Fruit fly (Drosophila melanogaster): ENCODE measurements around the gene rk.
A peak's percentile ranks its signal among the peaks of the same experiment; 100 is the strongest.

Gene rk

DNA sequence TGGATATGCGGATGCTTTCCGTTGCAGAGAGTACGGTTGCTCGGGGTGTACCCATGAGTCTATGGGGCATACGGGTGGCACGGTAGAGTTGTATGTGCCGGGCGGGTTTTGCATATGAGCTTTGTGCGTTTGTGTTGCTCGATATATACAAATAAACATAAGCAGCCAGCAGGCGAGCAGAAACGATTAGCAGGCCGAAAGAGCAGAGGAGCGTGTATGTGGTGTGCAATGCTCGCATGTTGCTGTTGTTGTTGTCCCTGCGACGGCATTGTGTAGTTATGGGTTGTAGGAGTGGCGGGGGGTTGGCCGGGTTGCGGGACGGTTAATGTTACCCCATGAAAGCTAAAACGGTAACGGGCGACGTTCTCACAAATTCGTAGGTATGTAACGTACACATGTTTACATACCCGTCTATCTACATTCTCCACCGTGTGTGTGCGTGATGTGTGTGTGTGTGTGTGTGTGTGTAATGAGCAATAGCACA is 20.6 kb upstream of the rk start:
- TF ChIP-seq psq (GFP tag; optimal IDR thresholded peaks at IDR 0.05): no peak
- peak; percentile 5 for TF ChIP-seq Vsx2 (GFP tag; optimal IDR thresholded peaks at IDR 0.05; ENCODE audit: partially characterized antibody)
- no peak for TF ChIP-seq sage (GFP tag; optimal IDR thresholded peaks at IDR 0.05)
- no peak for TF ChIP-seq Hr78 (GFP tag; optimal IDR thresholded peaks at IDR 0.05)
- TF ChIP-seq dsf (GFP tag; optimal IDR thresholded peaks at IDR 0.05; ENCODE audit: borderline replicate concordance): no peak
- no peak for TF ChIP-seq brk (GFP tag; optimal IDR thresholded peaks at IDR 0.05)
- peak in 1 of 2 experiments; percentile 16 for TF ChIP-seq dl (GFP tag; optimal IDR thresholded peaks at IDR 0.05; ENCODE audit: insufficient read depth in 1 of 2, partially characterized antibody in 2 of 2)

DNA sequence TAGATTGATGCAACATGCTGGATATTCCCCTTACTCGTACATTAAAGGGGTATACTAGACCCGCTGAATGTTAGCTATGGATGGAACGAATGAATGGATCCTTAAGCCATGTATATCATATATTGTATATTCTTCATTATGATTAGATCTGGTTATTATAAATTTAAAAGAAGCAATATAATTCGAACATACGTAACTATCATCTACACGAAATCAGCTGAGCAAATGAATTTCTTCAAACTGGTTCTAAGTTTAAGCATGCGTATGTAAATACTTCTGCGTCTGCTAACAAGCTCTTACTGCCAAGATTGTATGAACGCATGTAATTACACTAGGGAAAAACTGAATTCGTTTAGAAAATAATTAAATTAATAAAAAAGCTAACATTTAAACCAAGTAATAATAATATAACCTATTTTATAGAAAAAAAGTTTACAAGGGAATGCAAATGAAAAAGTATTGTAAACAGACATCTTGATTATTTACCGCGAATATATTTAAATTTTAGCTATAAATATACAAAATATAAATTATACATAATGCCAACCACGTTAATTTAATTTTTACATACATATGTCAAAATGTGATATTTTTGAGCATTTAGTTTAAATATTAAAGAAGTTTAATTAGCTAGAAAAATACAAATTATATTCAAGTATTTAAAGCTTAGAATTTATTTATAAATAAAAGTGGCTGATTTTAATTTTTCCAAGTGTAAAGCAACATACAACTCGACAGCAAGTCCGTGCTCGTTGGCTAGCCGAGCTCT is 20.0 kb upstream of the rk start:
- peak; percentile 58 for TF ChIP-seq Hnf4 (GFP tag; optimal IDR thresholded peaks at IDR 0.05)
- peak; percentile 35 for TF ChIP-seq Hr83 (GFP tag; optimal IDR thresholded peaks at IDR 0.05; ENCODE audit: poor library complexity, severe bottlenecking)
- TF ChIP-seq OdsH (GFP tag; optimal IDR thresholded peaks at IDR 0.05): peak; percentile 9
- no peak for TF ChIP-seq CrebA (GFP tag; optimal IDR thresholded peaks at IDR 0.05; ENCODE audit: borderline replicate concordance)
- peak; percentile 28 for TF ChIP-seq Dfd (GFP tag; optimal IDR thresholded peaks at IDR 0.05)
- TF ChIP-seq CG32264 (GFP tag; optimal IDR thresholded peaks at IDR 0.05): no peak
- TF ChIP-seq rgr (GFP tag; optimal IDR thresholded peaks at IDR 0.05): peak; percentile 65
- no peak for TF ChIP-seq dsf (GFP tag; optimal IDR thresholded peaks at IDR 0.05; ENCODE audit: borderline replicate concordance)
- peak; percentile 49 for TF ChIP-seq HLH106 (tag; optimal IDR thresholded peaks at IDR 0.05)
- no peak for TF ChIP-seq CG9705 (GFP tag; optimal IDR thresholded peaks at IDR 0.05)
- TF ChIP-seq ey (GFP tag; optimal IDR thresholded peaks at IDR 0.05): peak; percentile 24
- peak; percentile 23 for TF ChIP-seq pan (optimal IDR thresholded peaks at IDR 0.05)
- peak; percentile 55 for TF ChIP-seq sage (GFP tag; optimal IDR thresholded peaks at IDR 0.05)
- no peak for TF ChIP-seq Hr78 (GFP tag; optimal IDR thresholded peaks at IDR 0.05)
- peak; percentile 46 for TF ChIP-seq Sp1 (GFP tag; optimal IDR thresholded peaks at IDR 0.05)
- no peak for TF ChIP-seq Vsx2 (GFP tag; optimal IDR thresholded peaks at IDR 0.05; ENCODE audit: partially characterized antibody)
- TF ChIP-seq lola (GFP tag; optimal IDR thresholded peaks at IDR 0.05): no peak
- TF ChIP-seq Mio (GFP tag; optimal IDR thresholded peaks at IDR 0.05): no peak
- TF ChIP-seq Abd-B (GFP tag; optimal IDR thresholded peaks at IDR 0.05): no peak
- TF ChIP-seq fru (GFP tag; optimal IDR thresholded peaks at IDR 0.05): peak; percentile 66
- no peak for TF ChIP-seq Jra (GFP tag; optimal IDR thresholded peaks at IDR 0.05)
- TF ChIP-seq Myc (optimal IDR thresholded peaks at IDR 0.05): no peak
- no peak for TF ChIP-seq dl (GFP tag; optimal IDR thresholded peaks at IDR 0.05; ENCODE audit: insufficient read depth in 1 of 2, partially characterized antibody in 2 of 2)
- peak; percentile 2 to 71 for TF ChIP-seq foxo (GFP tag; optimal IDR thresholded peaks at IDR 0.05)
- peak; percentile 31 for TF ChIP-seq brk (GFP tag; optimal IDR thresholded peaks at IDR 0.05)
- peak; percentile 71 for TF ChIP-seq h (GFP tag; optimal IDR thresholded peaks at IDR 0.05)
- no peak for TF ChIP-seq N (GFP tag; optimal IDR thresholded peaks at IDR 0.05)
- TF ChIP-seq woc (GFP tag; optimal IDR thresholded peaks at IDR 0.05): peak; percentile 75
- TF ChIP-seq br (GFP tag; optimal IDR thresholded peaks at IDR 0.05): peak; percentile 44
- TF ChIP-seq usp (GFP tag; optimal IDR thresholded peaks at IDR 0.05): no peak
- TF ChIP-seq tai (GFP tag; optimal IDR thresholded peaks at IDR 0.05): peak; percentile 15
- TF ChIP-seq Dif (GFP tag; optimal IDR thresholded peaks at IDR 0.05; ENCODE audit: partially characterized antibody): no peak
- TF ChIP-seq psq (GFP tag; optimal IDR thresholded peaks at IDR 0.05): peak; percentile 18
- TF ChIP-seq GATAd (GFP tag; optimal IDR thresholded peaks at IDR 0.05): no peak
- peak; percentile 28 for TF ChIP-seq sv (GFP tag; optimal IDR thresholded peaks at IDR 0.05)
- TF ChIP-seq jim (GFP tag; optimal IDR thresholded peaks at IDR 0.05): no peak
- no peak for TF ChIP-seq dmrt93B (GFP tag; optimal IDR thresholded peaks at IDR 0.05)
- no peak for TF ChIP-seq Rel (GFP tag; optimal IDR thresholded peaks at IDR 0.05)
- no peak for TF ChIP-seq Rel (tag; optimal IDR thresholded peaks at IDR 0.05)

All from whole organism, wandering third instar larva.